Fruit fly (Drosophila melanogaster): ENCODE results near the gene CG14132.

Gene CG14132

DNA sequence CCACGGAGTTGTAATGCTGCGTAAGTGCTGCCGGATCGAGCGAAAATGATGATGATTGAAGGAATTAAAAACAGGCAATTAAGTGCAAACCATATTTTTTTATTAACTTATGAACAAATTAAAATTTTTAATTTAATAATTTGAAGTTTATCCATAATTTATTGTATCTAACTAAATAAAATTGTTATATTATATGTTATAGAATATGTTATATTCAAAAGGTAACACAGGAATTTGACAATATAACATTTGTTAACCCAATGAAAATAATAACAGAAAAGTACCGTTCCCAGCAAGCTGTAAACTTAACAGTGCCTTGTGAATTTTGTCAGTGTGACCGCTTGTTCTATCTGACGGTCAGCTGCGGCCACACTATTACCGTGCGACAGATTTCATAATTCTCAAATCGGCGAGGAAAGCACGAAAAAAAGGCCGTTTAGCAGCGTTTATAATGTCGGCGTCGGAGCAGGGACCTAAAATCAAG lies 6.4 kb downstream of the CG14132 start, which contains the start of the genes Ccdc56 and mtTFB1 (continued):
- TF ChIP-seq sima (GFP tag; optimal IDR thresholded peaks at IDR 0.05), result no peak
- peak; percentile 16 for TF ChIP-seq Deaf1 (tag; optimal IDR thresholded peaks at IDR 0.05)
- TF ChIP-seq sr (GFP tag; IDR thresholded peaks at IDR 0.05), result no peak
- no peak for TF ChIP-seq Poxn (GFP tag; IDR thresholded peaks at IDR 0.05)
- TF ChIP-seq toy (GFP tag; IDR thresholded peaks at IDR 0.05), result no peak
- no peak for TF ChIP-seq CG8089 (GFP tag; optimal IDR thresholded peaks at IDR 0.05)
- no peak for TF ChIP-seq Hmx (GFP tag; optimal IDR thresholded peaks at IDR 0.05)
- no peak for TF ChIP-seq pan (optimal IDR thresholded peaks at IDR 0.05)
- TF ChIP-seq pan (GFP tag; optimal IDR thresholded peaks at IDR 0.05 in 1 of 2, IDR thresholded peaks at IDR 0.05 in 1 of 2), result no peak
- TF ChIP-seq Vsx1 (GFP tag; optimal IDR thresholded peaks at IDR 0.05), result no peak
- no peak for TF ChIP-seq Dll (GFP tag; IDR thresholded peaks at IDR 0.05; ENCODE audit: partially characterized antibody)
- TF ChIP-seq CG30403 (GFP tag; optimal IDR thresholded peaks at IDR 0.05), result peak; percentile 0
- TF ChIP-seq Med (GFP tag), result peak; percentile 65
- no peak for TF ChIP-seq wor (GFP tag; IDR thresholded peaks at IDR 0.05)
- TF ChIP-seq zen2 (GFP tag; IDR thresholded peaks at IDR 0.05; ENCODE audit: partially characterized antibody), result no peak
- no peak for TF ChIP-seq CG2129 (GFP tag; IDR thresholded peaks at IDR 0.05; ENCODE audit: partially characterized antibody)
- TF ChIP-seq lov (optimal IDR thresholded peaks at IDR 0.05), result no peak
- TF ChIP-seq lov (GFP tag; IDR thresholded peaks at IDR 0.05), result no peak
- TF ChIP-seq Dbx (GFP tag; IDR thresholded peaks at IDR 0.05), result no peak
- peak; percentile 91 for TF ChIP-seq CG12155 (GFP tag; optimal IDR thresholded peaks at IDR 0.05)
- TF ChIP-seq Sox100B (GFP tag; optimal IDR thresholded peaks at IDR 0.05), result no peak
- peak; percentile 16; the same call in 1 of the 2 replicates for TF ChIP-seq Scr (GFP tag; IDR thresholded peaks at IDR 0.05; ENCODE audit: partially characterized antibody)
- TF ChIP-seq CG10654 (GFP tag; optimal IDR thresholded peaks at IDR 0.05), result no peak
- TF ChIP-seq CG34376 (GFP tag; optimal IDR thresholded peaks at IDR 0.05), result no peak
- TF ChIP-seq oc (tag; optimal IDR thresholded peaks at IDR 0.05), result no peak
- TF ChIP-seq CG1832 (GFP tag; optimal IDR thresholded peaks at IDR 0.05), result no peak
- TF ChIP-seq CG14667 (GFP tag; IDR thresholded peaks at IDR 0.05), result no peak
- TF ChIP-seq CG15011 (GFP tag; optimal IDR thresholded peaks at IDR 0.05), result no peak
- no peak for TF ChIP-seq CG7357 (GFP tag; IDR thresholded peaks at IDR 0.05)
- TF ChIP-seq Ets97D (GFP tag; optimal IDR thresholded peaks at IDR 0.05), result peak; percentile 56
- TF ChIP-seq ash1 (GFP tag; optimal IDR thresholded peaks at IDR 0.05), result no peak
- TF ChIP-seq jing (GFP tag; optimal IDR thresholded peaks at IDR 0.05), result no peak
- TF ChIP-seq jigr1 (GFP tag; IDR thresholded peaks at IDR 0.05), result no peak
- no peak for TF ChIP-seq Hsf (GFP tag; optimal IDR thresholded peaks at IDR 0.05)
- TF ChIP-seq org-1 (GFP tag; optimal IDR thresholded peaks at IDR 0.05), result no peak
- TF ChIP-seq CG13624 (GFP tag; optimal IDR thresholded peaks at IDR 0.05), result no peak
- no peak for TF ChIP-seq CG13775 (GFP tag; optimal IDR thresholded peaks at IDR 0.05)
- peak; percentile 17 for TF ChIP-seq CG17829 (tag; optimal IDR thresholded peaks at IDR 0.05)
- TF ChIP-seq sens-2 (GFP tag; IDR thresholded peaks at IDR 0.05), result no peak
- TF ChIP-seq CG18619 (GFP tag; optimal IDR thresholded peaks at IDR 0.05), result no peak
- TF ChIP-seq cg (GFP tag; optimal IDR thresholded peaks at IDR 0.05), result no peak
- no peak for TF ChIP-seq NfI (GFP tag; optimal IDR thresholded peaks at IDR 0.05)
- TF ChIP-seq Dfd (GFP tag; optimal IDR thresholded peaks at IDR 0.05), result no peak
- no peak for TF ChIP-seq da (GFP tag; optimal IDR thresholded peaks at IDR 0.05)
- TF ChIP-seq Atf6 (GFP tag; IDR thresholded peaks at IDR 0.05), result no peak
- TF ChIP-seq az2 (GFP tag; optimal IDR thresholded peaks at IDR 0.05), result no peak
- no peak for TF ChIP-seq Fer2 (tag; optimal IDR thresholded peaks at IDR 0.05)
- no peak for TF ChIP-seq pros (GFP tag; optimal IDR thresholded peaks at IDR 0.05)
- TF ChIP-seq kni (GFP tag; optimal IDR thresholded peaks at IDR 0.05), result no peak
- no peak for TF ChIP-seq cato (GFP tag; optimal IDR thresholded peaks at IDR 0.05; ENCODE audit: borderline replicate concordance)
- TF ChIP-seq CG9797 (GFP tag; optimal IDR thresholded peaks at IDR 0.05), result peak; percentile 94
- TF ChIP-seq tgo (GFP tag; IDR thresholded peaks at IDR 0.05), result no peak

All from whole organism, embryonic.